Comparison of ENCODE assay signal across 3 fruit fly cellular contexts in the genomic region with DNA sequence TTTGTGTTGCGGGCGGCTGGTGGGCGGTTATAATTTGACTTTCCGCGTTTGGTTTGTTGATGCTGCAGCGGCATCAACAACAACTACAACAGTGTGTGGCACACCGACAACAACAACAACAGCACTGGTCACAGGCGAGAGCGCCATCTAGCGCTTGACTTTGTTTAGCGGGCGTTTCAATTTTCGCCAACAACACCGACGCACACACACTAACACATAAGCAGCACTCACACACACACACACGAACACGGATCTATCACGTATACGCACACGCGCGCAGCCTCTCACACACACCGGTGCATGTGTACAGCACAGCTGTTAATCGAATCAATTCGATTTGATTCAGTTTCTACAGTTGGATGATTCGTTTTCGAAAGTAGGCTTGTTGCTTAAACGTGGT.
TF ChIP-seq lines count a peak whose summit lies in the region.

No protein-coding gene starts in this region.

- peak; percentile 84 to 91 for TF ChIP-seq CTCF in S2 (optimal IDR thresholded peaks at IDR 0.05; lab: Kevin White, UChicago)
- TF ChIP-seq CTCF in whole organism, embryonic (GFP tag; optimal IDR thresholded peaks at IDR 0.05; lab: Kevin White, UChicago): peak; percentile 89

TF ChIP-seq in whole organism, embryonic, 481 proteins besides CTCF, POLR2A, EP300 and RAD21:
- TF ChIP-seq da (GFP tag; optimal IDR thresholded peaks at IDR 0.05; lab: Kevin White, UChicago) (no peak), CG11504 (tag; optimal IDR thresholded peaks at IDR 0.05; lab: Kevin White, UChicago) (peak; percentile 23), CG4360 (GFP tag; IDR thresholded peaks at IDR 0.05; lab: Robert Waterston, UW) (peak; percentile 88), Deaf1 (tag; optimal IDR thresholded peaks at IDR 0.05; lab: Kevin White, UChicago) (peak; percentile 29), CG8290 (GFP tag; optimal IDR thresholded peaks at IDR 0.05; lab: Kevin White, UChicago) (no peak), CG8290 (tag; optimal IDR thresholded peaks at IDR 0.05; lab: Kevin White, UChicago) (peak in 1 of 2 experiments; percentile 30), CG17359 (tag; optimal IDR thresholded peaks at IDR 0.05; lab: Kevin White, UChicago) (no peak), Med (GFP tag; lab: Kevin White, UChicago) (peak; percentile 69), CG34224 (GFP tag; IDR thresholded peaks at IDR 0.05; lab: Robert Waterston, UW; ENCODE audit: partially characterized antibody) (peak; percentile 10; the same call in 1 of the 3 replicates), chm (GFP tag; IDR thresholded peaks at IDR 0.05; lab: Robert Waterston, UW) (0 out of 2 replicates have a peak, but pooled peaks have one; percentile 14), CG16813 (GFP tag; IDR thresholded peaks at IDR 0.05; lab: Robert Waterston, UW; ENCODE audit: partially characterized antibody) (peak; percentile 15; the same call in 1 of the 3 replicates), CG10979 (tag; optimal IDR thresholded peaks at IDR 0.05; lab: Kevin White, UChicago) (peak; percentile 12), E2f2 (GFP tag; IDR thresholded peaks at IDR 0.05; lab: Robert Waterston, UW) (peak; percentile 23; the same call in 1 of the 2 replicates), hth (optimal IDR thresholded peaks at IDR 0.05; lab: Kevin White, UChicago) (no peak), CG10565 (GFP tag; optimal IDR thresholded peaks at IDR 0.05; lab: Kevin White, UChicago) (no peak), CG12659 (GFP tag; optimal IDR thresholded peaks at IDR 0.05; lab: Kevin White, UChicago) (no peak), gce (GFP tag; IDR thresholded peaks at IDR 0.05; lab: Robert Waterston, UW) (no peak), br (optimal IDR thresholded peaks at IDR 0.05; lab: Kevin White, UChicago) (no peak), CG5180 (GFP tag; optimal IDR thresholded peaks at IDR 0.05; lab: Kevin White, UChicago) (peak; percentile 33), rib (GFP tag; IDR thresholded peaks at IDR 0.05; lab: Robert Waterston, UW) (0 out of 2 replicates have a peak, but pooled peaks have one; percentile 26), chinmo (GFP tag; IDR thresholded peaks at IDR 0.05; lab: Robert Waterston, UW; ENCODE audit: partially characterized antibody) (peak; percentile 68; the same call in 1 of the 4 replicates), Trl (optimal IDR thresholded peaks at IDR 0.05; lab: Kevin White, UChicago) (peak in 1 of 2 experiments; percentile 9), Trl (GFP tag; optimal IDR thresholded peaks at IDR 0.05; lab: Kevin White, UChicago) (no peak), cg (GFP tag; optimal IDR thresholded peaks at IDR 0.05; lab: Kevin White, UChicago) (peak; percentile 87), Bgb (GFP tag; IDR thresholded peaks at IDR 0.05; lab: Robert Waterston, UW; ENCODE audit: partially characterized antibody) (0 out of 2 replicates have a peak, but pooled peaks have one; percentile 12)
TF ChIP-seq in whole organism, embryonic: peak in this region for 16.

TF ChIP-seq in whole organism, pupa, 21 proteins besides CTCF, POLR2A, EP300 and RAD21:
- TF ChIP-seq CG12605 (GFP tag; IDR thresholded peaks at IDR 0.05; lab: Robert Waterston, UW) (no peak), CG4496 (GFP tag; IDR thresholded peaks at IDR 0.05; lab: Robert Waterston, UW) (peak; percentile 45; the same call in 1 of the 3 replicates)
